Worm (Caenorhabditis elegans) whole organism, L4 larva: Measurements from ENCODE around the gene C27D9.2.

Source experiments
- F10B5.3 ChIP-seq: sonication (generic microtip); optimal IDR thresholded peaks from 2 replicates; lab custom pipeline; 2016; ENCODE audit warnings: mild to moderate bottlenecking, missing genetic modification characterization, missing compliant biosample characterization
- F44E2.7 ChIP-seq: fragments of 200-800 bp; sonication (Bioruptor generic); IDR thresholded peaks from 2 replicates; pipeline ENCODE4 v2.1.2; 2022; ENCODE audit warnings: missing genetic modification characterization, missing compliant biosample characterization
- F49E8.2 ChIP-seq: sonication (generic microtip); optimal IDR thresholded peaks from 2 replicates; lab custom pipeline; 2016; ENCODE audit warnings: missing compliant biosample characterization, mild to moderate bottlenecking, missing genetic modification characterization, borderline replicate concordance
- T20F7.1 ChIP-seq: fragments of 200-800 bp; sonication (Bioruptor generic); optimal IDR thresholded peaks from 2 replicates; lab custom pipeline; 2018; ENCODE audit warnings: mild to moderate bottlenecking, missing genetic modification characterization, missing compliant biosample characterization
- T26A8.4 ChIP-seq: fragments of 200-800 bp; sonication (Bioruptor generic); IDR thresholded peaks from 2 replicates; pipeline ENCODE4 v1.3.6; 2022; ENCODE audit warnings: missing genetic modification characterization, missing compliant biosample characterization
- Y105C5A.15 ChIP-seq: fragments of 200-800 bp; sonication (Bioruptor generic); IDR thresholded peaks from 2 replicates; pipeline ENCODE4 v1.3.6; 2022; ENCODE audit warnings: missing genetic modification characterization, missing compliant biosample characterization
- Y75B8A.6 ChIP-seq: fragments of 200-800 bp; sonication (Bioruptor generic); IDR thresholded peaks from 2 replicates; pipeline ENCODE4 v1.3.6; 2022; ENCODE audit warnings: missing genetic modification reagents, missing genetic modification characterization, missing compliant biosample characterization
- aha-1 ChIP-seq: fragments of 150-350 bp; peaks from one replicate; lab custom pipeline; 2014; ENCODE audit warnings: missing biosample characterization, missing genetic modification characterization
- arid-1 ChIP-seq: fragments of 200-800 bp; sonication (Bioruptor generic); conservative IDR thresholded peaks from 2 replicates; pipeline ENCODE4 v1.3.6; 2022; ENCODE audit warnings: missing genetic modification reagents, missing genetic modification characterization, missing compliant biosample characterization
- ceh-20 ChIP-seq: fragments of 200-800 bp; sonication (Bioruptor generic); IDR thresholded peaks from 2 replicates; pipeline ENCODE4 v1.3.6; 2022; ENCODE audit warnings: missing genetic modification reagents, missing genetic modification characterization, missing compliant biosample characterization
- ceh-32 ChIP-seq: sonication (generic microtip); optimal IDR thresholded peaks from 2 replicates; lab custom pipeline; 2016; ENCODE audit warnings: mild to moderate bottlenecking, missing genetic modification characterization, missing compliant biosample characterization; ENCODE audit not compliant: poor library complexity
- ceh-44 ChIP-seq: fragments of 200-800 bp; sonication (Bioruptor generic); IDR thresholded peaks from 2 replicates; pipeline ENCODE4 v1.3.6; 2022; ENCODE audit warnings: missing genetic modification reagents, missing genetic modification characterization, missing compliant biosample characterization
- ceh-62 ChIP-seq: sonication (generic microtip); optimal IDR thresholded peaks from 2 replicates; lab custom pipeline; 2017; ENCODE audit warnings: missing biosample characterization, missing genetic modification characterization
- ctbp-1 ChIP-seq: fragments of 200-800 bp; sonication (Bioruptor generic); IDR thresholded peaks from 2 replicates; pipeline ENCODE4 v1.3.6; 2022; ENCODE audit warnings: missing genetic modification reagents, missing genetic modification characterization, missing compliant biosample characterization
- daf-16 ChIP-seq, 3 experiments: sonication (generic microtip); optimal IDR thresholded peaks; 2 replicates each; lab custom pipeline; 2016 to 2017; ENCODE audit warnings: missing genetic modification characterization in 3 of 3, missing genetic modification reagents in 3 of 3, mild to moderate bottlenecking in 2 of 3, missing compliant biosample characterization in 2 of 3, missing biosample characterization in 1 of 3, moderate library complexity in 1 of 3
- daf-19 ChIP-seq: fragments of 200-800 bp; sonication (Bioruptor generic); conservative IDR thresholded peaks from 2 replicates; pipeline ENCODE4 v1.3.6; 2022; ENCODE audit warnings: missing genetic modification characterization, missing compliant biosample characterization
- dmd-6 ChIP-seq: fragments of 200-800 bp; sonication (Bioruptor generic); IDR thresholded peaks from 2 replicates; pipeline ENCODE4 v1.3.6; 2022; ENCODE audit warnings: missing genetic modification reagents, missing genetic modification characterization, missing compliant biosample characterization
- dmd-9 ChIP-seq: fragments of 200-800 bp; sonication (Bioruptor generic); IDR thresholded peaks from 2 replicates; pipeline ENCODE4 v1.3.6; 2022; ENCODE audit warnings: missing genetic modification reagents, missing genetic modification characterization, missing compliant biosample characterization
- duxl-1 ChIP-seq: sonication (generic microtip); optimal IDR thresholded peaks from 2 replicates; lab custom pipeline; 2016; ENCODE audit warnings: mild to moderate bottlenecking, missing genetic modification characterization, moderate library complexity, missing compliant biosample characterization; ENCODE audit not compliant: poor library complexity
- fkh-10 ChIP-seq: fragments of 150-350 bp; optimal IDR thresholded peaks from 2 replicates; lab custom pipeline; 2014; ENCODE audit warnings: missing biosample characterization, missing genetic modification reagents, missing genetic modification characterization
- gei-8 ChIP-seq: fragments of 200-800 bp; sonication (Bioruptor generic); optimal IDR thresholded peaks from 2 replicates; lab custom pipeline; 2018; ENCODE audit warnings: mild to moderate bottlenecking, missing genetic modification characterization, missing compliant biosample characterization
- hif-1 ChIP-seq, 2 experiments: sonication (generic microtip); optimal IDR thresholded peaks; 2 replicates each; lab custom pipeline; 2016 to 2017; ENCODE audit warnings: missing compliant biosample characterization in 2 of 2, missing genetic modification characterization in 2 of 2, missing genetic modification reagents in 2 of 2, missing genotype in 2 of 2, mild to moderate bottlenecking in 1 of 2
- hlh-11 ChIP-seq: fragments of 200-800 bp; sonication (Bioruptor generic); optimal IDR thresholded peaks from 2 replicates; lab custom pipeline; 2018; ENCODE audit warnings: mild to moderate bottlenecking, missing genetic modification characterization, missing compliant biosample characterization
- hlh-30 ChIP-seq: sonication (generic microtip); optimal IDR thresholded peaks from 2 replicates; lab custom pipeline; 2017; ENCODE audit warnings: antibody characterized with exemption, mild to moderate bottlenecking, missing genetic modification characterization, missing compliant biosample characterization; ENCODE audit not compliant: insufficient read depth
- hmg-1.1 ChIP-seq: fragments of 200-800 bp; sonication (Bioruptor generic); IDR thresholded peaks from 2 replicates; pipeline ENCODE4 v1.3.6; 2022; ENCODE audit warnings: missing genetic modification reagents, missing genetic modification characterization, missing compliant biosample characterization
- jun-1 ChIP-seq: fragments of 150-350 bp; optimal IDR thresholded peaks from 2 replicates; lab custom pipeline; 2014; ENCODE audit warnings: missing biosample characterization, missing genetic modification reagents, missing genetic modification characterization
- lim-7 ChIP-seq: fragments of 200-800 bp; sonication (Bioruptor generic); IDR thresholded peaks from 2 replicates; pipeline ENCODE4 v1.3.6; 2022; ENCODE audit warnings: missing genetic modification characterization, missing compliant biosample characterization
- lin-29 ChIP-seq: fragments of 200-800 bp; sonication (Bioruptor generic); IDR thresholded peaks from 2 replicates; pipeline ENCODE4 v1.3.6; 2022; ENCODE audit warnings: missing genetic modification reagents, missing genetic modification characterization, missing compliant biosample characterization
- lin-38 ChIP-seq: fragments of 200-800 bp; sonication (Bioruptor generic); IDR thresholded peaks from 2 replicates; pipeline ENCODE4 v1.3.6; 2022; ENCODE audit warnings: missing genetic modification reagents, missing genetic modification characterization, missing compliant biosample characterization
- madf-5 ChIP-seq, 2 experiments: fragments of 200-800 bp; sonication (Bioruptor generic); IDR thresholded peaks; 2 replicates each; pipeline ENCODE4 v1.3.6; 2022; ENCODE audit warnings: missing compliant biosample characterization in 2 of 2, missing genetic modification characterization in 2 of 2
- mdl-1 ChIP-seq, 2 experiments: fragments of 150-350 bp in 1 of 2; sonication (generic microtip) in 1 of 2; optimal IDR thresholded peaks; 2 replicates each; lab custom pipeline; 2014 to 2017; ENCODE audit warnings: missing biosample characterization in 2 of 2, missing genetic modification characterization in 2 of 2
- mep-1 ChIP-seq: fragments of 150-350 bp; sonication (generic microtip); optimal IDR thresholded peaks from 3 replicates; lab custom pipeline; 2014; ENCODE audit warnings: missing biosample characterization, missing genetic modification characterization
- nhr-11 ChIP-seq: fragments of 150-350 bp; optimal IDR thresholded peaks from 2 replicates; lab custom pipeline; 2014; ENCODE audit warnings: missing biosample characterization, missing genetic modification characterization
- nhr-237 ChIP-seq: sonication (generic microtip); optimal IDR thresholded peaks from 2 replicates; lab custom pipeline; 2017; ENCODE audit warnings: missing biosample characterization, missing genetic modification characterization
- nhr-25 ChIP-seq: sonication (generic microtip); optimal IDR thresholded peaks from 2 replicates; lab custom pipeline; 2017; ENCODE audit warnings: missing genetic modification characterization, mild to moderate bottlenecking, missing compliant biosample characterization, antibody characterized with exemption, moderate library complexity, borderline replicate concordance; ENCODE audit not compliant: insufficient read depth
- nhr-6 ChIP-seq: fragments of 150-350 bp; optimal IDR thresholded peaks from 2 replicates; lab custom pipeline; 2014; ENCODE audit warnings: missing biosample characterization, missing genetic modification characterization
- nhr-76 ChIP-seq: fragments of 150-350 bp; optimal IDR thresholded peaks from 2 replicates; lab custom pipeline; 2014; ENCODE audit warnings: missing biosample characterization, missing genetic modification characterization
- nhr-77 ChIP-seq: fragments of 150-350 bp; optimal IDR thresholded peaks from 2 replicates; lab custom pipeline; 2014; ENCODE audit warnings: missing biosample characterization, missing genetic modification characterization
- php-3 ChIP-seq: fragments of 200-800 bp; sonication (Bioruptor generic); IDR thresholded peaks from 2 replicates; pipeline ENCODE4 v1.3.6; 2022; ENCODE audit warnings: missing genetic modification reagents, missing genetic modification characterization, missing compliant biosample characterization
- saeg-2 ChIP-seq: fragments of 200-800 bp; sonication (Bioruptor generic); IDR thresholded peaks from 2 replicates; pipeline ENCODE4 v1.3.6; 2022; ENCODE audit warnings: missing genetic modification reagents, missing genetic modification characterization, missing compliant biosample characterization
- sdz-12 ChIP-seq: fragments of 200-800 bp; sonication (Bioruptor generic); optimal IDR thresholded peaks from 2 replicates; lab custom pipeline; 2018; ENCODE audit warnings: mild to moderate bottlenecking, missing genetic modification characterization, missing compliant biosample characterization
- set-16 ChIP-seq: fragments of 200-800 bp; sonication (Bioruptor generic); IDR thresholded peaks from 2 replicates; pipeline ENCODE4 v1.3.6; 2022; ENCODE audit warnings: missing genetic modification reagents, missing genetic modification characterization, missing compliant biosample characterization
- snpc-1.2 ChIP-seq: fragments of 200-800 bp; sonication (Bioruptor generic); IDR thresholded peaks from 2 replicates; pipeline ENCODE4 v1.3.6; 2022; ENCODE audit warnings: missing genetic modification reagents, missing genetic modification characterization, missing compliant biosample characterization
- snpc-4 ChIP-seq: fragments of 150-350 bp; optimal IDR thresholded peaks from 2 replicates; lab custom pipeline; 2014; ENCODE audit warnings: missing biosample characterization, missing genetic modification characterization
- unc-62 ChIP-seq, 3 experiments: fragments of 150-350 bp in 1 of 3; sonication (generic microtip); optimal IDR thresholded peaks in 2 of 3; peaks in 1 of 3; 1 replicate in 1 of 3; 2 replicates in 2 of 3; lab custom pipeline; 2014 to 2017; ENCODE audit warnings: missing biosample characterization in 3 of 3, missing genetic modification characterization in 3 of 3, missing genetic modification reagents in 3 of 3, missing genotype in 1 of 3
- vab-7 ChIP-seq: fragments of 200-800 bp; sonication (Bioruptor generic); IDR thresholded peaks from 2 replicates; pipeline ENCODE4 v1.3.6; 2022; ENCODE audit warnings: missing genetic modification reagents, missing genetic modification characterization, missing compliant biosample characterization
- zfp-3 ChIP-seq: fragments of 200-800 bp; sonication (Bioruptor generic); conservative IDR thresholded peaks from 2 replicates; pipeline ENCODE4 v1.3.6; 2022; ENCODE audit warnings: missing genetic modification reagents, missing genetic modification characterization, missing compliant biosample characterization
- zip-11 ChIP-seq: fragments of 200-800 bp; sonication (Bioruptor generic); IDR thresholded peaks from 2 replicates; pipeline ENCODE4 v1.3.6; 2022; ENCODE audit warnings: missing genetic modification characterization, missing compliant biosample characterization
- zip-2 ChIP-seq: fragments of 150-350 bp; optimal IDR thresholded peaks from 2 replicates; lab custom pipeline; 2014; ENCODE audit warnings: missing biosample characterization, missing genetic modification characterization
- ztf-7 ChIP-seq: fragments of 150-350 bp; optimal IDR thresholded peaks from 2 replicates; lab custom pipeline; 2014; ENCODE audit warnings: missing biosample characterization, missing genetic modification characterization

Gene C27D9.2

ce11 chrII:4739984-4740462 is 16.6 kb downstream of the C27D9.2 start, which contains the start of gene eas-1 (continued):
- no peak for TF ChIP-seq Y75B8A.6 (GFP tag; lab: Robert Waterston, UW)
- no peak for TF ChIP-seq Y105C5A.15 (GFP tag; lab: Robert Waterston, UW)
- TF ChIP-seq hmg-1.1 (GFP tag; lab: Robert Waterston, UW): peak; percentile 66
- no peak for TF ChIP-seq zip-11 (GFP tag; lab: Robert Waterston, UW)
- no peak for TF ChIP-seq F49E8.2 (tag; lab: Kevin White, UChicago)
- 0 out of 2 replicates have a peak, but pooled peaks have one; percentile 30 for TF ChIP-seq ceh-20 (GFP tag; lab: Robert Waterston, UW)
- TF ChIP-seq lim-7 (GFP tag; lab: Robert Waterston, UW): no peak
- no peak for TF ChIP-seq ceh-62 (tag; lab: Kevin White, UChicago)
- peak; percentile 82 to 95 for TF ChIP-seq mdl-1 (tag; optimal IDR thresholded peaks at IDR 0.05; lab: Kevin White, UChicago)
- no peak for TF ChIP-seq saeg-2
- TF ChIP-seq daf-19: no peak
- TF ChIP-seq nhr-25 (tag; lab: Kevin White, UChicago): no peak
- peak; percentile 8 for TF ChIP-seq ztf-7
- no peak for TF ChIP-seq nhr-237 (tag; lab: Kevin White, UChicago)
- no peak for TF ChIP-seq lin-29 (GFP tag; lab: Robert Waterston, UW)
- no peak for TF ChIP-seq sdz-12 (GFP tag; lab: Kevin White, UChicago)
- TF ChIP-seq madf-5 (GFP tag; IDR thresholded peaks at IDR 0.05; lab: Robert Waterston, UW): no peak
- no peak for TF ChIP-seq nhr-76 (tag; lab: Kevin White, UChicago)
- no peak for TF ChIP-seq ceh-44 (GFP tag; lab: Robert Waterston, UW)
- peak; percentile 12 for TF ChIP-seq nhr-11 (tag; lab: Kevin White, UChicago)
- no peak for TF ChIP-seq daf-16 (GFP tag; optimal IDR thresholded peaks at IDR 0.05; lab: Kevin White, UChicago)
- TF ChIP-seq daf-16 (tag; optimal IDR thresholded peaks at IDR 0.05; lab: Kevin White, UChicago): peak; percentile 42
- TF ChIP-seq vab-7 (GFP tag; lab: Robert Waterston, UW): no peak
- no peak for TF ChIP-seq snpc-4 (tag; lab: Kevin White, UChicago)
- no peak for TF ChIP-seq F10B5.3 (tag; lab: Kevin White, UChicago)
- no peak for TF ChIP-seq aha-1 (tag; lab: Kevin White, UChicago)
- TF ChIP-seq zip-2 (tag; lab: Kevin White, UChicago): no peak
- no peak for TF ChIP-seq F44E2.7 (GFP tag; lab: Robert Waterston, UW)
- peak; percentile 63 for TF ChIP-seq T20F7.1 (GFP tag; lab: Kevin White, UChicago)
- no peak for TF ChIP-seq php-3 (GFP tag; lab: Robert Waterston, UW)
- no peak for TF ChIP-seq arid-1 (GFP tag; lab: Robert Waterston, UW)
- TF ChIP-seq hlh-30: peak; percentile 91
- TF ChIP-seq lin-38 (GFP tag; lab: Robert Waterston, UW): peak; percentile 80
- TF ChIP-seq duxl-1 (tag; lab: Kevin White, UChicago): peak; percentile 15
- no peak for TF ChIP-seq zfp-3 (GFP tag; lab: Robert Waterston, UW)
- TF ChIP-seq set-16 (GFP tag; lab: Robert Waterston, UW): no peak
- no peak for TF ChIP-seq snpc-1.2 (GFP tag; lab: Robert Waterston, UW)
- TF ChIP-seq nhr-77 (tag; lab: Kevin White, UChicago): no peak
- TF ChIP-seq nhr-6 (tag; lab: Kevin White, UChicago): peak; percentile 73
- TF ChIP-seq ctbp-1 (GFP tag; lab: Robert Waterston, UW): no peak
- no peak for TF ChIP-seq ceh-32
- peak; percentile 69 for TF ChIP-seq dmd-6 (GFP tag; lab: Robert Waterston, UW)
- TF ChIP-seq fkh-10 (GFP tag; lab: Kevin White, UChicago): peak; percentile 38
- peak; percentile 71 for TF ChIP-seq hlh-11
- TF ChIP-seq gei-8 (GFP tag; lab: Kevin White, UChicago): no peak
- no peak for TF ChIP-seq jun-1 (tag; lab: Kevin White, UChicago)
- TF ChIP-seq hif-1 (tag; optimal IDR thresholded peaks at IDR 0.05; lab: Kevin White, UChicago): peak in 1 of 2 experiments; percentile 92
- peak; percentile 80 for TF ChIP-seq dmd-9 (GFP tag; lab: Robert Waterston, UW)
- TF ChIP-seq T26A8.4 (GFP tag; lab: Robert Waterston, UW): 0 out of 2 replicates have a peak, but pooled peaks have one; percentile 19
- no peak for TF ChIP-seq mep-1 (tag; lab: Kevin White, UChicago)
- TF ChIP-seq unc-62 (GFP tag; optimal IDR thresholded peaks at IDR 0.05 in 1 of 2; lab: Kevin White, UChicago): peak in 1 of 2 experiments; percentile 87
- TF ChIP-seq unc-62 (tag; optimal IDR thresholded peaks at IDR 0.05; lab: Kevin White, UChicago): no peak
